Worm (Caenorhabditis elegans) whole organism, L4 larva: ENCODE measurements around the gene C04G6.6.

Experiments used
- F26F4.8 ChIP-seq: fragments of 200-800 bp; sonication (Bioruptor generic); conservative IDR thresholded peaks from 2 replicates; pipeline ENCODE4 v1.3.6; 2022; ENCODE audit warnings: missing genetic modification characterization, missing compliant biosample characterization
- Y105C5A.15 ChIP-seq: fragments of 200-800 bp; sonication (Bioruptor generic); IDR thresholded peaks from 2 replicates; pipeline ENCODE4 v1.3.6; 2022; ENCODE audit warnings: missing genetic modification characterization, missing compliant biosample characterization
- Y48G9A.11 ChIP-seq: fragments of 200-800 bp; sonication (Bioruptor generic); IDR thresholded peaks from 2 replicates; pipeline ENCODE4 v1.3.6; 2022; ENCODE audit warnings: missing genetic modification reagents, missing genetic modification characterization, missing compliant biosample characterization
- Y5F2A.4 ChIP-seq: fragments of 200-800 bp; sonication (Bioruptor generic); optimal IDR thresholded peaks from 2 replicates; lab custom pipeline; 2018; ENCODE audit warnings: mild to moderate bottlenecking, missing genetic modification characterization, missing compliant biosample characterization
- Y75B8A.6 ChIP-seq: fragments of 200-800 bp; sonication (Bioruptor generic); IDR thresholded peaks from 2 replicates; pipeline ENCODE4 v1.3.6; 2022; ENCODE audit warnings: missing genetic modification reagents, missing genetic modification characterization, missing compliant biosample characterization
- ZK546.5 ChIP-seq, 2 experiments: sonication (generic microtip); optimal IDR thresholded peaks; 2 replicates each; lab custom pipeline; 2017; ENCODE audit warnings: missing biosample characterization in 2 of 2, missing genetic modification characterization in 2 of 2
- aha-1 ChIP-seq: fragments of 150-350 bp; peaks from one replicate; lab custom pipeline; 2014; ENCODE audit warnings: missing biosample characterization, missing genetic modification characterization
- ama-1 ChIP-seq: fragments of 150-350 bp; optimal IDR thresholded peaks from 2 replicates; lab custom pipeline; 2014; ENCODE audit warnings: inconsistent platforms, mixed read lengths
- ceh-28 ChIP-seq: fragments of 150-350 bp; optimal IDR thresholded peaks from 2 replicates; lab custom pipeline; 2014; ENCODE audit warnings: missing biosample characterization, missing genetic modification reagents, missing genetic modification characterization
- ceh-44 ChIP-seq: fragments of 200-800 bp; sonication (Bioruptor generic); IDR thresholded peaks from 2 replicates; pipeline ENCODE4 v1.3.6; 2022; ENCODE audit warnings: missing genetic modification reagents, missing genetic modification characterization, missing compliant biosample characterization
- ces-1 ChIP-seq: fragments of 150-350 bp; sonication (generic microtip); optimal IDR thresholded peaks from 4 replicates; lab custom pipeline; 2014; ENCODE audit warnings: missing biosample characterization, missing genetic modification reagents, missing genetic modification characterization
- cey-2 ChIP-seq: sonication (generic microtip); optimal IDR thresholded peaks from 3 replicates; lab custom pipeline; 2017; ENCODE audit warnings: missing genetic modification characterization, mild to moderate bottlenecking, missing compliant biosample characterization, antibody characterized with exemption, borderline replicate concordance; ENCODE audit not compliant: insufficient read depth
- ctbp-1 ChIP-seq: fragments of 200-800 bp; sonication (Bioruptor generic); IDR thresholded peaks from 2 replicates; pipeline ENCODE4 v1.3.6; 2022; ENCODE audit warnings: missing genetic modification reagents, missing genetic modification characterization, missing compliant biosample characterization
- dpl-1 ChIP-seq: fragments of 150-350 bp; optimal IDR thresholded peaks from 2 replicates; lab custom pipeline; 2014; ENCODE audit warnings: missing biosample characterization, missing genetic modification reagents, missing genetic modification characterization
- egl-43 ChIP-seq: fragments of 200-800 bp; sonication (Bioruptor generic); IDR thresholded peaks from 2 replicates; pipeline ENCODE4 v1.3.6; 2022; ENCODE audit warnings: missing genetic modification reagents, missing genetic modification characterization, missing compliant biosample characterization
- gei-8 ChIP-seq: fragments of 200-800 bp; sonication (Bioruptor generic); optimal IDR thresholded peaks from 2 replicates; lab custom pipeline; 2018; ENCODE audit warnings: mild to moderate bottlenecking, missing genetic modification characterization, missing compliant biosample characterization
- hif-1 ChIP-seq, 2 experiments: sonication (generic microtip); optimal IDR thresholded peaks; 2 replicates each; lab custom pipeline; 2016 to 2017; ENCODE audit warnings: missing compliant biosample characterization in 2 of 2, missing genetic modification characterization in 2 of 2, missing genetic modification reagents in 2 of 2, missing genotype in 2 of 2, mild to moderate bottlenecking in 1 of 2
- jun-1 ChIP-seq: fragments of 150-350 bp; optimal IDR thresholded peaks from 2 replicates; lab custom pipeline; 2014; ENCODE audit warnings: missing biosample characterization, missing genetic modification reagents, missing genetic modification characterization
- lin-1 ChIP-seq: fragments of 200-800 bp; sonication (Bioruptor generic); IDR thresholded peaks from 2 replicates; pipeline ENCODE4 v1.3.6; 2022; ENCODE audit warnings: missing genetic modification reagents, missing genetic modification characterization, missing compliant biosample characterization
- lin-29 ChIP-seq: fragments of 200-800 bp; sonication (Bioruptor generic); IDR thresholded peaks from 2 replicates; pipeline ENCODE4 v1.3.6; 2022; ENCODE audit warnings: missing genetic modification reagents, missing genetic modification characterization, missing compliant biosample characterization
- lin-39 ChIP-seq: fragments of 150-350 bp; optimal IDR thresholded peaks from 2 replicates; lab custom pipeline; 2014; ENCODE audit warnings: missing biosample characterization, missing genetic modification reagents, missing genetic modification characterization
- madf-5 ChIP-seq, 2 experiments: fragments of 200-800 bp; sonication (Bioruptor generic); IDR thresholded peaks; 2 replicates each; pipeline ENCODE4 v1.3.6; 2022; ENCODE audit warnings: missing compliant biosample characterization in 2 of 2, missing genetic modification characterization in 2 of 2
- mep-1 ChIP-seq: fragments of 150-350 bp; sonication (generic microtip); optimal IDR thresholded peaks from 3 replicates; lab custom pipeline; 2014; ENCODE audit warnings: missing biosample characterization, missing genetic modification characterization
- nhr-10 ChIP-seq: fragments of 150-350 bp; optimal IDR thresholded peaks from 2 replicates; lab custom pipeline; 2014; ENCODE audit warnings: missing biosample characterization, missing genetic modification characterization
- nhr-102 ChIP-seq: sonication (generic microtip); optimal IDR thresholded peaks from 2 replicates; lab custom pipeline; 2016; ENCODE audit warnings: mild to moderate bottlenecking, missing genetic modification characterization, moderate library complexity, missing compliant biosample characterization
- nhr-11 ChIP-seq: fragments of 150-350 bp; optimal IDR thresholded peaks from 2 replicates; lab custom pipeline; 2014; ENCODE audit warnings: missing biosample characterization, missing genetic modification characterization
- nhr-28 ChIP-seq: fragments of 150-350 bp; optimal IDR thresholded peaks from 2 replicates; lab custom pipeline; 2014; ENCODE audit warnings: missing biosample characterization, missing genetic modification characterization
- nhr-41 ChIP-seq: fragments of 200-800 bp; sonication (Bioruptor generic); IDR thresholded peaks from 2 replicates; pipeline ENCODE4 v1.3.6; 2022; ENCODE audit warnings: missing genetic modification reagents, missing genetic modification characterization, missing compliant biosample characterization
- nhr-6 ChIP-seq: fragments of 150-350 bp; optimal IDR thresholded peaks from 2 replicates; lab custom pipeline; 2014; ENCODE audit warnings: missing biosample characterization, missing genetic modification characterization
- nhr-76 ChIP-seq: fragments of 150-350 bp; optimal IDR thresholded peaks from 2 replicates; lab custom pipeline; 2014; ENCODE audit warnings: missing biosample characterization, missing genetic modification characterization
- pqm-1 ChIP-seq: sonication (generic microtip); optimal IDR thresholded peaks from 2 replicates; lab custom pipeline; 2017; ENCODE audit warnings: missing biosample characterization, missing genetic modification characterization
- rbr-2 ChIP-seq: sonication (generic microtip); optimal IDR thresholded peaks from 2 replicates; lab custom pipeline; 2016; ENCODE audit warnings: missing genotype, missing genetic modification characterization, missing compliant biosample characterization
- sdz-12 ChIP-seq: fragments of 200-800 bp; sonication (Bioruptor generic); optimal IDR thresholded peaks from 2 replicates; lab custom pipeline; 2018; ENCODE audit warnings: mild to moderate bottlenecking, missing genetic modification characterization, missing compliant biosample characterization
- snpc-1.2 ChIP-seq: fragments of 200-800 bp; sonication (Bioruptor generic); IDR thresholded peaks from 2 replicates; pipeline ENCODE4 v1.3.6; 2022; ENCODE audit warnings: missing genetic modification reagents, missing genetic modification characterization, missing compliant biosample characterization
- spr-1 ChIP-seq: sonication (generic microtip); optimal IDR thresholded peaks from 2 replicates; lab custom pipeline; 2016; ENCODE audit warnings: mild to moderate bottlenecking, missing genetic modification characterization, missing compliant biosample characterization
- unc-62 ChIP-seq, 3 experiments: fragments of 150-350 bp in 1 of 3; sonication (generic microtip); optimal IDR thresholded peaks in 2 of 3; peaks in 1 of 3; 1 replicate in 1 of 3; 2 replicates in 2 of 3; lab custom pipeline; 2014 to 2017; ENCODE audit warnings: missing biosample characterization in 3 of 3, missing genetic modification characterization in 3 of 3, missing genetic modification reagents in 3 of 3, missing genotype in 1 of 3
- vab-7 ChIP-seq: fragments of 200-800 bp; sonication (Bioruptor generic); IDR thresholded peaks from 2 replicates; pipeline ENCODE4 v1.3.6; 2022; ENCODE audit warnings: missing genetic modification reagents, missing genetic modification characterization, missing compliant biosample characterization
- zag-1 ChIP-seq: fragments of 150-350 bp; optimal IDR thresholded peaks from 2 replicates; lab custom pipeline; 2014; ENCODE audit warnings: missing biosample characterization, missing genetic modification characterization
- zfp-3 ChIP-seq: fragments of 200-800 bp; sonication (Bioruptor generic); conservative IDR thresholded peaks from 2 replicates; pipeline ENCODE4 v1.3.6; 2022; ENCODE audit warnings: missing genetic modification reagents, missing genetic modification characterization, missing compliant biosample characterization
- ztf-7 ChIP-seq: fragments of 150-350 bp; optimal IDR thresholded peaks from 2 replicates; lab custom pipeline; 2014; ENCODE audit warnings: missing biosample characterization, missing genetic modification characterization

The C04G6.6 gene

ce11 chrII:5103189-5103588, 3.6 kb upstream of the C04G6.6 start:
- no peak for TF ChIP-seq rbr-2 (tag; lab: Kevin White, UChicago)
- peak; percentile 16 for TF ChIP-seq nhr-28 (tag; lab: Kevin White, UChicago)

- TF ChIP-seq aha-1 (tag; lab: Kevin White, UChicago) (peak; percentile 51), zfp-3 (no peak), Y48G9A.11 (no peak), Y105C5A.15 (GFP tag; lab: Robert Waterston, UW) (no peak)
These were observed 2.2 kb upstream of the C04G6.6 start, which contains the start of the genes idpb-3 and idpb-1 for ce11 chrII:5101701-5102100. Gene idpb-3 (minus strand): TSS chrII:5101801. Gene idpb-1 (plus strand): TSS chrII:5101984.

- TF ChIP-seq snpc-1.2 (GFP tag; lab: Robert Waterston, UW) (no peak), nhr-6 (tag; lab: Kevin White, UChicago) (no peak), nhr-76 (tag; lab: Kevin White, UChicago) (no peak), vab-7 (GFP tag; lab: Robert Waterston, UW) (no peak), unc-62 (GFP tag; optimal IDR thresholded peaks at IDR 0.05 in 1 of 2; lab: Kevin White, UChicago) (peak in 1 of 2 experiments; percentile 73), unc-62 (tag; optimal IDR thresholded peaks at IDR 0.05; lab: Kevin White, UChicago) (no peak)
- TF ChIP-seq, all 104 proteins: peak for 1
These were observed 515 bp downstream of the C04G6.6 start for ce11 chrII:5099034-5099433.

ce11 chrII:5093945-5094344, 5.6 kb downstream of the C04G6.6 start, which contains the start of gene C04G6.13:
Gene C04G6.13 (plus strand): TSS chrII:5094245.
- TF ChIP-seq nhr-11 (tag; lab: Kevin White, UChicago) = no peak
- no peak for TF ChIP-seq F26F4.8 (GFP tag; lab: Robert Waterston, UW)
- TF ChIP-seq egl-43 (GFP tag; lab: Robert Waterston, UW) = no peak
- TF ChIP-seq unc-62 (GFP tag; optimal IDR thresholded peaks at IDR 0.05 in 1 of 2; lab: Kevin White, UChicago) = peak in 1 of 2 experiments; percentile 35
- no peak for TF ChIP-seq unc-62 (tag; optimal IDR thresholded peaks at IDR 0.05; lab: Kevin White, UChicago)

- TF ChIP-seq Y5F2A.4 (GFP tag; lab: Kevin White, UChicago) (no peak), zag-1 (tag; lab: Kevin White, UChicago) (no peak), mep-1 (tag; lab: Kevin White, UChicago) (peak; percentile 47), Y48G9A.11 (no peak), nhr-10 (tag; lab: Kevin White, UChicago) (no peak), pqm-1 (tag; lab: Kevin White, UChicago) (peak; percentile 64), Y105C5A.15 (GFP tag; lab: Robert Waterston, UW) (no peak), nhr-28 (tag; lab: Kevin White, UChicago) (peak; percentile 30), cey-2 (tag; lab: Kevin White, UChicago) (no peak), nhr-6 (tag; lab: Kevin White, UChicago) (peak; percentile 49), ceh-28 (tag; lab: Kevin White, UChicago) (no peak), nhr-41 (GFP tag; lab: Robert Waterston, UW) (no peak), ces-1 (GFP tag; lab: Kevin White, UChicago) (no peak), jun-1 (tag; lab: Kevin White, UChicago) (no peak), madf-5 (GFP tag; IDR thresholded peaks at IDR 0.05; lab: Robert Waterston, UW) (no peak), dpl-1 (GFP tag; lab: Kevin White, UChicago) (peak; percentile 7), nhr-102 (tag; lab: Kevin White, UChicago) (no peak), lin-1 (GFP tag; lab: Robert Waterston, UW) (0 out of 2 replicates have a peak, but pooled peaks have one; percentile 10), ztf-7 (tag; lab: Kevin White, UChicago) (no peak), ama-1 (lab: Kevin White, UChicago) (no peak), lin-39 (tag; lab: Kevin White, UChicago) (no peak), sdz-12 (GFP tag; lab: Kevin White, UChicago) (no peak), gei-8 (GFP tag; lab: Kevin White, UChicago) (no peak), Y75B8A.6 (GFP tag; lab: Robert Waterston, UW) (no peak), spr-1 (no peak), ZK546.5 (tag; optimal IDR thresholded peaks at IDR 0.05; lab: Kevin White, UChicago) (no peak), ctbp-1 (GFP tag; lab: Robert Waterston, UW) (0 out of 2 replicates have a peak, but pooled peaks have one; percentile 12), hif-1 (tag; optimal IDR thresholded peaks at IDR 0.05; lab: Kevin White, UChicago) (no peak), lin-29 (GFP tag; lab: Robert Waterston, UW) (no peak), ceh-44 (no peak)
These were observed 6.9 kb downstream of the C04G6.6 start, which contains the start of gene C04G6.2 for ce11 chrII:5092362-5093281. Gene C04G6.2 (plus strand): TSS chrII:5093231.
